Worm (Caenorhabditis elegans) whole organism, L3 larva: ENCODE results near the gene nemt-1.
"Not testable (repeated sequence)": the region's sequence is repeated elsewhere in the genome, so short reads cannot be mapped to it uniquely, and the experiment has no call there.

ENCODE experiments used
- ZK546.5 ChIP-seq: sonication (generic microtip); optimal IDR thresholded peaks from 2 replicates; lab custom pipeline; 2017; ENCODE audit warnings: missing biosample characterization, missing genetic modification characterization
- aly-2 ChIP-seq: fragments of 150-350 bp; optimal IDR thresholded peaks from 2 replicates; lab custom pipeline; 2014; ENCODE audit warnings: missing biosample characterization, missing genetic modification characterization
- ama-1 ChIP-seq: fragments of 150-350 bp; optimal IDR thresholded peaks from 2 replicates; lab custom pipeline; 2018
- ceh-16 ChIP-seq: sonication (generic microtip); optimal IDR thresholded peaks from 2 replicates; lab custom pipeline; 2017; ENCODE audit warnings: missing biosample characterization, missing genetic modification characterization
- ceh-9 ChIP-seq: sonication (generic microtip); optimal IDR thresholded peaks from 2 replicates; lab custom pipeline; 2018; ENCODE audit warnings: missing biosample characterization, missing genetic modification characterization
- daf-12 ChIP-seq: fragments of 150-350 bp; optimal IDR thresholded peaks from 2 replicates; lab custom pipeline; 2014; ENCODE audit warnings: missing biosample characterization, missing genetic modification reagents, missing genetic modification characterization
- egl-27 ChIP-seq: sonication (generic microtip); optimal IDR thresholded peaks from 4 replicates; lab custom pipeline; 2017; ENCODE audit warnings: missing biosample characterization, missing genetic modification reagents, missing genetic modification characterization
- egl-5 ChIP-seq: fragments of 150-350 bp; optimal IDR thresholded peaks from 2 replicates; lab custom pipeline; 2017; ENCODE audit warnings: missing biosample characterization, missing genetic modification reagents, missing genetic modification characterization, inconsistent platforms
- elt-3 ChIP-seq, 3 experiments: fragments of 150-350 bp in 1 of 3; sonication (generic microtip) in 2 of 3; optimal IDR thresholded peaks; 2 replicates in 2 of 3; 4 replicates in 1 of 3; lab custom pipeline; 2014 to 2017; ENCODE audit warnings: missing biosample characterization in 3 of 3, missing genetic modification characterization in 3 of 3
- eor-1 ChIP-seq, 2 experiments: fragments of 150-350 bp; optimal IDR thresholded peaks; 2 replicates each; lab custom pipeline; 2014 to 2018; ENCODE audit warnings: missing biosample characterization in 2 of 2, missing genetic modification characterization in 2 of 2
- fkh-10 ChIP-seq: sonication (generic microtip); optimal IDR thresholded peaks from 2 replicates; lab custom pipeline; 2017; ENCODE audit warnings: missing biosample characterization, missing genetic modification reagents, missing genetic modification characterization
- hmg-11 ChIP-seq: sonication (generic microtip); optimal IDR thresholded peaks from 2 replicates; lab custom pipeline; 2016; ENCODE audit warnings: missing genetic modification characterization, missing compliant biosample characterization
- lin-39 ChIP-seq: fragments of 150-350 bp; optimal IDR thresholded peaks from 2 replicates; lab custom pipeline; 2018; ENCODE audit warnings: missing biosample characterization, missing genetic modification reagents, missing genetic modification characterization
- lsy-12 ChIP-seq: sonication (generic microtip); optimal IDR thresholded peaks from 2 replicates; lab custom pipeline; 2016; ENCODE audit warnings: mild to moderate bottlenecking, missing genetic modification characterization, missing compliant biosample characterization
- mml-1 ChIP-seq: fragments of 150-350 bp; sonication (generic microtip); optimal IDR thresholded peaks from 3 replicates; lab custom pipeline; 2014; ENCODE audit warnings: missing biosample characterization, missing genetic modification characterization
- nfya-1 ChIP-seq: sonication (generic microtip); optimal IDR thresholded peaks from 2 replicates; lab custom pipeline; 2017; ENCODE audit warnings: missing genetic modification characterization, mild to moderate bottlenecking, missing compliant biosample characterization, antibody characterized with exemption, moderate library complexity; ENCODE audit not compliant: insufficient read depth
- nhr-11 ChIP-seq: fragments of 150-350 bp; optimal IDR thresholded peaks from 2 replicates; lab custom pipeline; 2014; ENCODE audit warnings: missing biosample characterization, missing genetic modification characterization
- nhr-12 ChIP-seq: fragments of 150-350 bp; optimal IDR thresholded peaks from 2 replicates; lab custom pipeline; 2014; ENCODE audit warnings: missing biosample characterization, missing genetic modification characterization
- nhr-23 ChIP-seq: fragments of 150-350 bp; optimal IDR thresholded peaks from 2 replicates; lab custom pipeline; 2014; ENCODE audit warnings: missing biosample characterization, missing genetic modification reagents, missing genetic modification characterization
- nhr-237 ChIP-seq: fragments of 150-350 bp; optimal IDR thresholded peaks from 2 replicates; lab custom pipeline; 2014; ENCODE audit warnings: missing biosample characterization, missing genetic modification characterization
- nhr-28 ChIP-seq: fragments of 150-350 bp; optimal IDR thresholded peaks from 2 replicates; lab custom pipeline; 2014; ENCODE audit warnings: missing biosample characterization, missing genetic modification characterization
- nhr-43 ChIP-seq: sonication (generic microtip); optimal IDR thresholded peaks from 2 replicates; lab custom pipeline; 2016; ENCODE audit warnings: mild to moderate bottlenecking, missing genetic modification characterization, missing compliant biosample characterization; ENCODE audit not compliant: poor library complexity, severe bottlenecking
- nhr-67 ChIP-seq: fragments of 150-350 bp; optimal IDR thresholded peaks from 2 replicates; lab custom pipeline; 2014; ENCODE audit warnings: missing biosample characterization, missing genetic modification characterization
- nhr-77 ChIP-seq: fragments of 150-350 bp; optimal IDR thresholded peaks from 2 replicates; lab custom pipeline; 2014; ENCODE audit warnings: missing biosample characterization, missing genetic modification characterization
- skn-1 ChIP-seq: fragments of 150-350 bp; optimal IDR thresholded peaks from 2 replicates; lab custom pipeline; 2014; ENCODE audit warnings: missing biosample characterization, missing genetic modification characterization
- snpc-4 ChIP-seq: fragments of 150-350 bp; optimal IDR thresholded peaks from 2 replicates; lab custom pipeline; 2014; ENCODE audit warnings: missing biosample characterization, missing genetic modification characterization
- tbx-2 ChIP-seq: sonication (generic microtip); optimal IDR thresholded peaks from 2 replicates; lab custom pipeline; 2016; ENCODE audit warnings: mild to moderate bottlenecking, missing genetic modification characterization, missing compliant biosample characterization
- unc-62 ChIP-seq: fragments of 150-350 bp; sonication (generic microtip); optimal IDR thresholded peaks from 4 replicates; lab custom pipeline; 2014; ENCODE audit warnings: missing biosample characterization, missing genetic modification reagents, missing genetic modification characterization
- zag-1 ChIP-seq: fragments of 150-350 bp; optimal IDR thresholded peaks from 2 replicates; lab custom pipeline; 2014; ENCODE audit warnings: missing biosample characterization, missing genetic modification characterization
- ztf-11 ChIP-seq: fragments of 150-350 bp; optimal IDR thresholded peaks from 2 replicates; lab custom pipeline; 2014; ENCODE audit warnings: missing biosample characterization, missing genetic modification characterization
- ztf-4 ChIP-seq: fragments of 150-350 bp; optimal IDR thresholded peaks from 2 replicates; lab custom pipeline; 2014; ENCODE audit warnings: missing biosample characterization, missing genetic modification characterization

The nemt-1 gene

DNA sequence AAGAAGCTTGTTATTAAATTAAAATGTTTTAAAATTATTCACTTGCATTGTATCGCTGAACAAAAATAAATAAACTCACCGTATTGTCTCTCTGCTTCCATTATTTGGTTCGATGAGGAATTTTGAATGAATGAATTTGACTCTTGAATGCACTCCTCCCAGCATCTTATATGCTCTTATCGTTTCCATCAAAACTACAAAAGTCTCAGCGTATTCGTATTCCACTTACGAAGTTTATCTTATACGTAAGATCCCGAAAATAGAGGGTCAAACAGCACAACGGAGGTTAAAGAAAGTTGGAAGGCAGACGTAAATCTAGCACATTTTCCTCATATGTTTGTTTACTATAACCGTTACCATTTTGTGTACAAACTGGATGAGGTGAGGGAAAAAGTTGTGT lies 32.9 kb downstream of the nemt-1 start, which contains the start of gene nhr-267:
Gene nhr-267, minus strand, starts transcription at position 101 of the 400 bp plus-strand sequence.
- TF ChIP-seq snpc-4; mml-1 (tag; lab: Kevin White, UChicago); nhr-237: not testable (repeated sequence)
- TF ChIP-seq, all 47 proteins: peak for 0; not testable (repeated sequence) for 47

DNA sequence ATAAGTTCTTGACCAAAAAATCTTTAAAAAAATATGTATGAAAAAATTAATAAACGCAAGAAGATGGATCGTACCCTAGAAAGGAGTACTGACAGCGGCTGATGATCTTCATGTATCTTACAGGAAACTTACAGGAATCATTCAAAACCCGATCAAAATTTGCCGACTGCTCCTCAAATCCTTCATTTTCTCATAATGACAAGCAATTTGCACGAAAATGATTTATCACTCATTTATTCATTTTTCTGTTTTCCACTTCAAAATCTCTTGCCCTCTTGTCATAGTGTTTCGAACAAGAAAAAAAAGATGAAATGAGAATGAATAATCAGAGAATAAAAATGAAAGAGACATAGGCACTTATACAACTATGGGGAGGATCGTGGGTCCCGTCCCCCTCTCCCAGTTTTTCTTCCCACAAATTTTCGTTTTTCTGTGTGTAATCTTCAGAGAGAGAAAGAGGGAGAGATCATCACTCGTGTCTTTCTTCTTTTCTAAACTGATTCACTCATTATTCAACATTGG lies 45.2 kb downstream of the nemt-1 start, which contains the start of gene nmy-3:
Gene nmy-3, plus strand, starts transcription at position 472 of the 522 bp plus-strand sequence.
- TF ChIP-seq tbx-2 (no peak), nhr-23 (no peak), ztf-4 (tag; lab: Kevin White, UChicago) (no peak), nhr-77 (no peak), nhr-237 (no peak), hmg-11 (tag; lab: Kevin White, UChicago) (no peak), skn-1 (tag; lab: Kevin White, UChicago) (no peak), fkh-10 (GFP tag; lab: Kevin White, UChicago) (no peak), ceh-9 (tag; lab: Kevin White, UChicago) (no peak), ceh-16 (tag; lab: Kevin White, UChicago) (no peak), zag-1 (tag; lab: Kevin White, UChicago) (no peak), nhr-28 (tag; lab: Kevin White, UChicago) (no peak), eor-1 (tag; optimal IDR thresholded peaks at IDR 0.05; lab: Kevin White, UChicago) (no peak), nfya-1 (tag; lab: Kevin White, UChicago) (no peak)

- TF ChIP-seq nhr-12 (tag; lab: Kevin White, UChicago) (no peak), egl-27 (no peak), nhr-43 (no peak), aly-2 (tag; lab: Kevin White, UChicago) (no peak), ama-1 (no peak), skn-1 (tag; lab: Kevin White, UChicago) (no peak)
Measured at ce11 chrIV:9269796-9270195, 49.4 kb downstream of the nemt-1 start, which contains the start of gene flh-3. flh-3 (plus strand) TSS chrIV:9270096.

DNA sequence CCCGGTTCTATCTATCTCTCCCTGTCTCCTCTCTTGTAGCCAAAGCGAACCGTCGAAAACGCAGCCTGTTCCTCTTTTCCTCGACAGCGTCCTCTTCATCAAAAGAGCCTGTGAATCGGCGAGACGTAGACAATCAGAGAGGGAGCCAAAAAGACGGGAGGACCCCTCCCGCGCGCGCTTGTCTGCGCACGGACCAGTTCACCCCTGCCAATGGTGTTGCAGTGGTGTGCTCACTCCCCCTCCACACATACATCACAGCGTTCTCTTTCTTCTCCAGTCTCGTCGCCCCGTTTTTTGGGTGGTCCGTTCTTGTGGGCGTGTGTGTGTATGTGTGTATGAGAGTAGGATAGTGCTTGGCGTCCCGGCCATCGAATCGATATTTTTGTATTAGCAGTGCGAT lies 50.3 kb downstream of the nemt-1 start:
- TF ChIP-seq ZK546.5 (tag; lab: Kevin White, UChicago) (no peak), ztf-11 (no peak), daf-12 (tag; lab: Kevin White, UChicago) (no peak), lin-39 (no peak), elt-3 (tag; optimal IDR thresholded peaks at IDR 0.05; lab: Kevin White, UChicago) (no peak), nhr-11 (tag; lab: Kevin White, UChicago) (no peak), nhr-43 (no peak), egl-5 (tag; lab: Kevin White, UChicago) (no peak), nhr-237 (no peak), egl-27 (no peak), snpc-4 (no peak), lsy-12 (tag; lab: Kevin White, UChicago) (no peak), nhr-28 (tag; lab: Kevin White, UChicago) (no peak), nhr-67 (tag; lab: Kevin White, UChicago) (no peak), unc-62 (GFP tag; lab: Kevin White, UChicago) (no peak)
